Fruit fly (Drosophila melanogaster) whole organism, embryonic: ENCODE measurements around the gene mei-P22.

Experiments
- CG11085 ChIP-seq: fragments of 200-800 bp; sonication (Bioruptor generic); IDR thresholded peaks from 2 replicates; pipeline ENCODE4 v1.3.6; 2022; ENCODE audit warnings: missing biosample characterization, missing genetic modification characterization
- CG11456 ChIP-seq: fragments of 200-800 bp; sonication (Bioruptor generic); IDR thresholded peaks from 3 replicates; pipeline ENCODE4 v1.3.6; 2022; ENCODE audit warnings: missing biosample characterization, missing genetic modification characterization
- CG12071 ChIP-seq: fragments of 200-800 bp; sonication (Bioruptor generic); optimal IDR thresholded peaks from 3 replicates; lab custom pipeline; 2018; ENCODE audit warnings: missing biosample characterization, mild to moderate bottlenecking, missing genetic modification characterization
- CG13775 ChIP-seq: fragments of 200-800 bp; sonication (Bioruptor generic); optimal IDR thresholded peaks from 3 replicates; lab custom pipeline; 2017; ENCODE audit warnings: missing biosample characterization, mild to moderate bottlenecking, missing genetic modification characterization
- CG13894 ChIP-seq: fragments of 200-800 bp; sonication (Bioruptor generic); optimal IDR thresholded peaks from 3 replicates; lab custom pipeline; 2018; ENCODE audit warnings: missing biosample characterization, mild to moderate bottlenecking, missing genetic modification characterization, moderate library complexity
- CG14667 ChIP-seq: fragments of 200-800 bp; sonication (Bioruptor generic); IDR thresholded peaks from 2 replicates; pipeline ENCODE4 v1.3.6; 2022; ENCODE audit warnings: missing biosample characterization, missing genetic modification characterization
- CG14965 ChIP-seq: fragments of 200-800 bp; sonication (Bioruptor generic); optimal IDR thresholded peaks from 2 replicates; lab custom pipeline; 2016; ENCODE audit warnings: missing biosample characterization, missing genetic modification characterization, borderline replicate concordance
- CG1602 ChIP-seq: fragments of 200-800 bp; sonication (Bioruptor generic); optimal IDR thresholded peaks from 3 replicates; lab custom pipeline; 2016; ENCODE audit warnings: missing biosample characterization, missing genetic modification characterization
- CG18476 ChIP-seq: fragments of 200-800 bp; sonication (Bioruptor generic); optimal IDR thresholded peaks from 2 replicates; lab custom pipeline; 2016; ENCODE audit warnings: missing biosample characterization, mild to moderate bottlenecking, missing genetic modification characterization
- CG30431 ChIP-seq: fragments of 200-800 bp; sonication (Bioruptor generic); optimal IDR thresholded peaks from 2 replicates; lab custom pipeline; 2017; ENCODE audit warnings: missing biosample characterization, missing genetic modification characterization
- CG31365 ChIP-seq: fragments of 200-800 bp; sonication (Bioruptor generic); optimal IDR thresholded peaks from 2 replicates; lab custom pipeline; 2018; ENCODE audit warnings: missing biosample characterization, mild to moderate bottlenecking, missing genetic modification characterization
- CG43689 ChIP-seq: fragments of 200-800 bp; sonication (Bioruptor generic); IDR thresholded peaks from 2 replicates; pipeline ENCODE4 v1.3.6; 2022; ENCODE audit warnings: missing biosample characterization, missing genetic modification characterization
- CG7372 ChIP-seq: fragments of 200-800 bp; sonication (Bioruptor generic); IDR thresholded peaks from 2 replicates; pipeline ENCODE4 v1.3.6; 2022; ENCODE audit warnings: missing biosample characterization, missing genetic modification characterization
- CG8388 ChIP-seq: fragments of 200-800 bp; sonication (Bioruptor generic); optimal IDR thresholded peaks from 2 replicates; lab custom pipeline; 2019; ENCODE audit warnings: missing biosample characterization, mild to moderate bottlenecking, missing genetic modification characterization, moderate library complexity
- CG9727 ChIP-seq: fragments of 200-800 bp; sonication (Bioruptor generic); optimal IDR thresholded peaks from 3 replicates; lab custom pipeline; 2017; ENCODE audit warnings: missing biosample characterization, mild to moderate bottlenecking, missing genetic modification characterization
- CG9797 ChIP-seq: fragments of 200-800 bp; sonication (Bioruptor generic); optimal IDR thresholded peaks from 3 replicates; lab custom pipeline; 2018; ENCODE audit warnings: missing biosample characterization, mild to moderate bottlenecking, missing genetic modification characterization
- CG9817 ChIP-seq: fragments of 200-800 bp; sonication (Bioruptor generic); optimal IDR thresholded peaks from 2 replicates; lab custom pipeline; 2018; ENCODE audit warnings: missing biosample characterization, mild to moderate bottlenecking, missing genetic modification characterization, moderate library complexity
- ERR ChIP-seq: fragments of 200-800 bp; sonication (Bioruptor generic); optimal IDR thresholded peaks from 2 replicates; lab custom pipeline; 2016; ENCODE audit warnings: missing biosample characterization, missing genetic modification characterization
- Kr ChIP-seq: fragments of 200-800 bp; sonication (Bioruptor generic); optimal IDR thresholded peaks from 2 replicates; lab custom pipeline; 2017; ENCODE audit warnings: missing biosample characterization, mild to moderate bottlenecking, missing genetic modification characterization
- MBD-R2 ChIP-seq: fragments of 200-800 bp; sonication (Bioruptor generic); IDR thresholded peaks from 2 replicates; pipeline ENCODE4 v1.3.6; 2022; ENCODE audit warnings: missing biosample characterization, missing genetic modification characterization
- Ravus ChIP-seq: fragments of 200-800 bp; sonication (Bioruptor generic); IDR thresholded peaks from 2 replicates; pipeline ENCODE4 v1.3.6; 2022; ENCODE audit warnings: missing biosample characterization, missing genetic modification characterization
- Six4 ChIP-seq: fragments of 200-800 bp; sonication (Bioruptor generic); optimal IDR thresholded peaks from 2 replicates; lab custom pipeline; 2016; ENCODE audit warnings: missing biosample characterization, missing genetic modification characterization
- Ssrp ChIP-seq: fragments of 200-800 bp; sonication (Bioruptor generic); optimal IDR thresholded peaks from 2 replicates; lab custom pipeline; 2018; ENCODE audit warnings: missing biosample characterization, mild to moderate bottlenecking, missing genetic modification characterization, moderate library complexity
- Stat92E ChIP-seq, 3 experiments: fragments of >200 bp in 2 of 3; fragments of 200-800 bp in 1 of 3; sonication (Bioruptor generic) in 1 of 3; optimal IDR thresholded peaks; 2 replicates each; lab custom pipeline; 2017 to 2019; ENCODE audit warnings: missing biosample characterization in 3 of 3, missing genetic modification characterization in 3 of 3, mild to moderate bottlenecking in 1 of 3, moderate library complexity in 1 of 3
- ara ChIP-seq: fragments of 200-800 bp; sonication (Bioruptor generic); IDR thresholded peaks from 2 replicates; pipeline ENCODE4 v1.3.6; 2022; ENCODE audit warnings: missing biosample characterization, missing genetic modification characterization
- cg ChIP-seq: fragments of 200-800 bp; sonication (Bioruptor generic); optimal IDR thresholded peaks from 3 replicates; lab custom pipeline; 2019; ENCODE audit warnings: missing biosample characterization, mild to moderate bottlenecking, missing genetic modification characterization, moderate library complexity
- chn ChIP-seq: fragments of 200-800 bp; sonication (Bioruptor generic); optimal IDR thresholded peaks from 2 replicates; lab custom pipeline; 2016; ENCODE audit warnings: missing biosample characterization, missing genetic modification characterization
- corto ChIP-seq: fragments of 200-800 bp; sonication (Bioruptor generic); optimal IDR thresholded peaks from 2 replicates; lab custom pipeline; 2016; ENCODE audit warnings: missing biosample characterization, mild to moderate bottlenecking, missing genetic modification characterization, moderate library complexity
- crc ChIP-seq: fragments of 200-800 bp; sonication (Bioruptor generic); optimal IDR thresholded peaks from 2 replicates; lab custom pipeline; 2016; ENCODE audit warnings: missing biosample characterization, missing genetic modification characterization
- crol ChIP-seq: fragments of 200-800 bp; sonication (Bioruptor generic); IDR thresholded peaks from 2 replicates; pipeline ENCODE4 v1.3.6; 2022; ENCODE audit warnings: missing biosample characterization, missing genetic modification characterization
- dimm ChIP-seq: fragments of 200-800 bp; sonication (Bioruptor generic); IDR thresholded peaks from 2 replicates; pipeline ENCODE4 v1.3.6; 2022; ENCODE audit warnings: missing biosample characterization, missing genetic modification characterization
- gcm2 ChIP-seq: fragments of 200-800 bp; sonication (Bioruptor generic); optimal IDR thresholded peaks from 2 replicates; lab custom pipeline; 2016; ENCODE audit warnings: missing biosample characterization, missing genetic modification characterization
- jigr1 ChIP-seq: fragments of 200-800 bp; sonication (Bioruptor generic); IDR thresholded peaks from 3 replicates; pipeline ENCODE4 v1.3.6; 2022; ENCODE audit warnings: missing biosample characterization, missing genetic modification characterization
- kay ChIP-seq: fragments of 200-800 bp; sonication (Bioruptor generic); optimal IDR thresholded peaks from 2 replicates; lab custom pipeline; 2016; ENCODE audit warnings: missing biosample characterization, missing genetic modification characterization
- kni ChIP-seq: fragments of 200-800 bp; sonication (Bioruptor generic); optimal IDR thresholded peaks from 3 replicates; lab custom pipeline; 2017; ENCODE audit warnings: mild to moderate bottlenecking, missing biosample characterization, missing genetic modification reagents, missing genetic modification characterization
- lilli ChIP-seq: fragments of 200-800 bp; sonication (Bioruptor generic); optimal IDR thresholded peaks from 3 replicates; lab custom pipeline; 2016; ENCODE audit warnings: missing biosample characterization, missing genetic modification characterization
- maf-S ChIP-seq: fragments of 200-800 bp; sonication (Bioruptor generic); optimal IDR thresholded peaks from 2 replicates; lab custom pipeline; 2016; ENCODE audit warnings: missing biosample characterization, missing genetic modification characterization
- mirr ChIP-seq: fragments of 200-800 bp; sonication (Bioruptor generic); optimal IDR thresholded peaks from 3 replicates; lab custom pipeline; 2018; ENCODE audit warnings: missing biosample characterization, mild to moderate bottlenecking, missing genetic modification characterization
- mld ChIP-seq: fragments of 200-800 bp; sonication (Bioruptor generic); IDR thresholded peaks from 3 replicates; pipeline ENCODE4 v1.3.6; 2022; ENCODE audit warnings: missing biosample characterization, missing genetic modification characterization; ENCODE audit not compliant: partially characterized antibody
- p53 ChIP-seq: fragments of 200-800 bp; sonication (Bioruptor generic); optimal IDR thresholded peaks from 2 replicates; lab custom pipeline; 2016; ENCODE audit warnings: missing biosample characterization, missing genetic modification characterization
- pan ChIP-seq, 4 experiments: fragments of >200 bp in 3 of 4; fragments of 200-800 bp in 1 of 4; sonication (Bioruptor generic) in 1 of 4; optimal IDR thresholded peaks in 3 of 4; IDR thresholded peaks in 1 of 4; 2 replicates each; pipeline versions ENCODE4 v1.3.6 to Lab custom; 2017 to 2022; ENCODE audit warnings: missing biosample characterization in 2 of 4, missing genetic modification characterization in 2 of 4, mixed read lengths in 1 of 4
- phol ChIP-seq: fragments of 200-800 bp; sonication (Bioruptor generic); optimal IDR thresholded peaks from 3 replicates; lab custom pipeline; 2018; ENCODE audit warnings: missing biosample characterization, mild to moderate bottlenecking, missing genetic modification characterization, moderate library complexity
- sc ChIP-seq, 3 experiments: fragments of >200 bp in 2 of 3; fragments of 200-800 bp in 1 of 3; sonication (Bioruptor generic) in 1 of 3; optimal IDR thresholded peaks; 2 replicates in 2 of 3; 3 replicates in 1 of 3; lab custom pipeline; 2017; ENCODE audit warnings: mild to moderate bottlenecking in 1 of 3, missing biosample characterization in 1 of 3, missing genetic modification characterization in 1 of 3, missing genetic modification reagents in 1 of 3
- ssp ChIP-seq: fragments of 200-800 bp; sonication (Bioruptor generic); IDR thresholded peaks from 2 replicates; pipeline ENCODE4 v1.3.6; 2022; ENCODE audit warnings: missing biosample characterization, missing genetic modification characterization
- tgo ChIP-seq: fragments of 200-800 bp; sonication (Bioruptor generic); IDR thresholded peaks from 3 replicates; pipeline ENCODE4 v1.3.6; 2022; ENCODE audit warnings: missing biosample characterization, missing genetic modification characterization
- trem ChIP-seq: fragments of 200-800 bp; optimal IDR thresholded peaks from 3 replicates; lab custom pipeline; 2019; ENCODE audit warnings: missing biosample characterization, mild to moderate bottlenecking, missing genetic modification characterization, moderate library complexity
- ttk ChIP-seq: fragments of 200-800 bp; sonication (Bioruptor generic); IDR thresholded peaks from 2 replicates; pipeline ENCODE4 v2.1.2; 2022; ENCODE audit warnings: missing biosample characterization, missing genetic modification characterization
- twi ChIP-seq: fragments of 200-800 bp; optimal IDR thresholded peaks from 2 replicates; lab custom pipeline; 2019; ENCODE audit warnings: missing biosample characterization, mild to moderate bottlenecking, missing genetic modification characterization, moderate library complexity
- wdn ChIP-seq: fragments of 200-800 bp; sonication (Bioruptor generic); IDR thresholded peaks from 2 replicates; pipeline ENCODE4 v1.3.6; 2022; ENCODE audit warnings: missing biosample characterization, missing genetic modification characterization
- wor ChIP-seq: fragments of 200-800 bp; sonication (Bioruptor generic); IDR thresholded peaks from 2 replicates; pipeline ENCODE4 v1.3.6; 2022; ENCODE audit warnings: missing biosample characterization, missing genetic modification characterization

Gene mei-P22

dm6 chr3L:7250469-7250868 lies 6.3 kb downstream of the mei-P22 start, which contains the start of gene MED4 (continued):
- TF ChIP-seq CG8388 (GFP tag; lab: Kevin White, UChicago) (peak; percentile 47), phol (peak; percentile 82), CG12071 (GFP tag; lab: Kevin White, UChicago) (peak; percentile 77), crol (GFP tag; lab: Robert Waterston, UW) (no peak), Kr (GFP tag; lab: Kevin White, UChicago) (no peak), twi (peak; percentile 52), CG11456 (GFP tag; lab: Robert Waterston, UW) (peak; percentile 85), MBD-R2 (GFP tag; lab: Robert Waterston, UW) (peak; percentile 94), CG13775 (GFP tag; lab: Kevin White, UChicago) (peak; percentile 55), lilli (GFP tag; lab: Kevin White, UChicago) (peak; percentile 89), CG9817 (tag; lab: Kevin White, UChicago) (peak; percentile 62), CG9727 (GFP tag; lab: Kevin White, UChicago) (peak; percentile 74), CG13894 (peak; percentile 72), CG11085 (GFP tag; lab: Robert Waterston, UW) (peak; percentile 79), trem (peak; percentile 56), gcm2 (peak; percentile 82), wor (GFP tag; lab: Robert Waterston, UW) (no peak), jigr1 (GFP tag; lab: Robert Waterston, UW) (no peak), CG31365 (tag; lab: Kevin White, UChicago) (no peak), mld (GFP tag; lab: Robert Waterston, UW) (no peak), sc (optimal IDR thresholded peaks at IDR 0.05; lab: Kevin White, UChicago) (no peak), sc (GFP tag; optimal IDR thresholded peaks at IDR 0.05; lab: Kevin White, UChicago) (no peak), Six4 (peak; percentile 73), ERR (GFP tag; lab: Kevin White, UChicago) (peak; percentile 69), ara (GFP tag; lab: Robert Waterston, UW) (no peak), ttk (GFP tag; lab: Robert Waterston, UW) (peak; percentile 82), p53 (peak; percentile 75), kay (GFP tag; lab: Kevin White, UChicago) (peak; percentile 66), corto (no peak), kni (GFP tag; lab: Kevin White, UChicago) (no peak), Ravus (no peak), Ssrp (tag; lab: Kevin White, UChicago) (peak; percentile 59), Stat92E (GFP tag; optimal IDR thresholded peaks at IDR 0.05; lab: Kevin White, UChicago) (peak in 1 of 3 experiments; percentile 58), cg (GFP tag; lab: Kevin White, UChicago) (no peak), CG14667 (GFP tag; lab: Robert Waterston, UW) (peak; percentile 61), dimm (GFP tag; lab: Robert Waterston, UW) (peak; percentile 54), pan (optimal IDR thresholded peaks at IDR 0.05; lab: Kevin White, UChicago) (no peak), pan (GFP tag; optimal IDR thresholded peaks at IDR 0.05 in 1 of 2, IDR thresholded peaks at IDR 0.05 in 1 of 2) (peak in 1 of 2 experiments; percentile 85), tgo (GFP tag; lab: Robert Waterston, UW) (peak; percentile 79), chn (GFP tag; lab: Kevin White, UChicago) (peak; percentile 80), ssp (peak; percentile 63), CG30431 (peak; percentile 42), crc (GFP tag; lab: Kevin White, UChicago) (peak; percentile 59), CG1602 (peak; percentile 77), CG9797 (GFP tag; lab: Kevin White, UChicago) (peak; percentile 84), CG7372 (GFP tag; lab: Robert Waterston, UW) (peak; percentile 36; the same call in 1 of the 2 replicates), wdn (GFP tag; lab: Robert Waterston, UW) (peak; percentile 67), CG18476 (GFP tag; lab: Kevin White, UChicago) (peak; percentile 55), CG43689 (0 out of 2 replicates have a peak, but pooled peaks have one; percentile 27), mirr (no peak), maf-S (GFP tag; lab: Kevin White, UChicago) (peak; percentile 77), CG14965 (GFP tag; lab: Kevin White, UChicago) (no peak)
